Worm (Caenorhabditis elegans): Measurements from ENCODE around the gene oig-4.
A peak's percentile ranks its signal among the peaks of the same experiment; 100 is the strongest.

oig-4 gene

DNA sequence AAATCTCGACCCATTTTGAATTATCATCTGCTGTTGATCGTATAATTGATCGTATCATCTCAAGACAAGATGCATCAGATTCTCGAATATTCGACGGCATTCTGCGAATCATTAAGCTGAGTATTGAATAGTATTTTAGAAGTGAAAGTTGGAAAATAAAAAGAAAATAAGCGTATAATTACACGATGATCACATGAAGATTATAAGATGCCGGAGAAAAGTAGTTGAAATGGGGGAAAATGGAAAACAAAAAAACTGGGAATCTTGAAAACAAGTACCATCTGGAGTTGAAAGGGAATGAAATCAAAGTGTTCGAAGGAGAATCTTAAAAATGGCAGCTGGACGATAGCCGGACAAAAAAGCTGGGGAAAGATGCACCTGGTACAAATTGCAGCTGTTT lies 7.1 kb downstream of the oig-4 start, which contains the start of gene R07G3.8 (continued):
- TF ChIP-seq grh-1 (GFP tag; IDR thresholded peaks at IDR 0.05) (no peak), fkh-4 (tag; optimal IDR thresholded peaks at IDR 0.05; ENCODE audit: borderline replicate concordance) (no peak), dpl-1 (GFP tag; optimal IDR thresholded peaks at IDR 0.05) (no peak), ama-1 (optimal IDR thresholded peaks at IDR 0.05) (no peak)

DNA sequence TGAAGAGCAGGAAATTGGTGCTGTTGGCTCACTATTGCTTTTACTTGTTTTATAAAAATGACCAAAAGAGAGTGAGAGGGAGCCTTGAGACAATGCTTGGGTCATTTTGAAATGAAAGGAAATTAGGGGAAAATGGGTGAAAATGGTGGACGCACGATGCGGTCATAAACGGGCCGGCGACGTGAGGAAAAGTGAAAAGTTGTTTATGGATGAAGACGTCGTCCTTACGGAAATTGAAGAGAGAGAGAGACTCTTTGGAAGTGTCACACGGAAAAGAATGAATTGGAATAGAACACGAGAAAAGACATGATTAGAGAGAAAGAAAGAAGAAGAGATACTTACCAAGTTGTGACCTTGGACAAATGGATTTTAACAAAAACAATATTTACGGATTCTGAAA lies 8.2 kb downstream of the oig-4 start:
- TF ChIP-seq nhr-85 (tag) (peak; percentile 48), blmp-1 (tag; optimal IDR thresholded peaks at IDR 0.05) (peak; percentile 100), lsy-2 (tag; optimal IDR thresholded peaks at IDR 0.05) (peak in 1 of 2 experiments; percentile 31), lin-39 (tag; optimal IDR thresholded peaks at IDR 0.05) (no peak), F16B12.6 (tag; optimal IDR thresholded peaks at IDR 0.05) (no peak), C16A3.4 (tag; optimal IDR thresholded peaks at IDR 0.05) (no peak), nhr-47 (tag; optimal IDR thresholded peaks at IDR 0.05) (no peak), pax-3 (tag; optimal IDR thresholded peaks at IDR 0.05) (no peak), nhr-28 (tag; optimal IDR thresholded peaks at IDR 0.05) (no peak), lin-14 (GFP tag; optimal IDR thresholded peaks at IDR 0.05) (peak; percentile 75), snpc-4 (tag; optimal IDR thresholded peaks at IDR 0.05) (no peak), ces-1 (GFP tag; optimal IDR thresholded peaks at IDR 0.05) (no peak), ceh-63 (GFP tag; optimal IDR thresholded peaks at IDR 0.05) (no peak), elt-3 (tag; optimal IDR thresholded peaks at IDR 0.05) (peak in 1 of 6 experiments; percentile 20), skn-1 (tag; optimal IDR thresholded peaks at IDR 0.05) (no peak), dpl-1 (GFP tag; optimal IDR thresholded peaks at IDR 0.05) (no peak), lir-3 (tag; optimal IDR thresholded peaks at IDR 0.05; ENCODE audit: poor library complexity) (no peak), lin-35 (GFP tag; optimal IDR thresholded peaks at IDR 0.05) (peak in 1 of 2 experiments; percentile 4), jun-1 (tag; optimal IDR thresholded peaks at IDR 0.05) (no peak), mef-2 (tag; optimal IDR thresholded peaks at IDR 0.05) (no peak), ztf-4 (tag; optimal IDR thresholded peaks at IDR 0.05) (no peak), sup-37 (GFP tag; optimal IDR thresholded peaks at IDR 0.05) (no peak), ztf-11 (tag; optimal IDR thresholded peaks at IDR 0.05) (no peak), snu-23 (GFP tag; optimal IDR thresholded peaks at IDR 0.05) (peak; percentile 38), pqm-1 (tag; optimal IDR thresholded peaks at IDR 0.05) (no peak), nhr-84 (tag; optimal IDR thresholded peaks at IDR 0.05) (no peak), nhr-12 (tag; optimal IDR thresholded peaks at IDR 0.05) (no peak), mep-1 (tag; optimal IDR thresholded peaks at IDR 0.05) (peak; percentile 52), sox-4 (tag; optimal IDR thresholded peaks at IDR 0.05) (no peak), nhr-71 (tag; optimal IDR thresholded peaks at IDR 0.05) (peak; percentile 37), nhr-19 (GFP tag; conservative IDR thresholded peaks at IDR 0.05) (no peak), efl-1 (optimal IDR thresholded peaks at IDR 0.05) (no peak), efl-1 (GFP tag; optimal IDR thresholded peaks at IDR 0.05 in 1 of 2) (peak in 1 of 2 experiments; percentile 71), vab-15 (tag; optimal IDR thresholded peaks at IDR 0.05) (peak; percentile 37), dsc-1 (tag; optimal IDR thresholded peaks at IDR 0.05) (no peak)

ce11 chrII:7623466-7623865 lies 10.1 kb downstream of the oig-4 start:
- TF ChIP-seq ceh-8 (GFP tag; optimal IDR thresholded peaks at IDR 0.05), result no peak
- no peak for TF ChIP-seq sptf-1 (tag; optimal IDR thresholded peaks at IDR 0.05)
- no peak for TF ChIP-seq ets-5 (GFP tag; IDR thresholded peaks at IDR 0.05)
- no peak for TF ChIP-seq unc-98 (GFP tag; IDR thresholded peaks at IDR 0.05)
- TF ChIP-seq xbp-1 (tag; optimal IDR thresholded peaks at IDR 0.05), result no peak
- TF ChIP-seq swsn-7 (tag; optimal IDR thresholded peaks at IDR 0.05), result peak; percentile 21
- TF ChIP-seq efl-1 (optimal IDR thresholded peaks at IDR 0.05), result peak; percentile 3 to 24
- peak in 1 of 2 experiments; percentile 12 for TF ChIP-seq efl-1 (GFP tag; optimal IDR thresholded peaks at IDR 0.05 in 1 of 2)
- peak; percentile 58 for TF ChIP-seq rnt-1 (tag; optimal IDR thresholded peaks at IDR 0.05)
- TF ChIP-seq lin-14 (GFP tag; optimal IDR thresholded peaks at IDR 0.05), result peak; percentile 43
- TF ChIP-seq pqm-1 (tag; optimal IDR thresholded peaks at IDR 0.05), result no peak
- TF ChIP-seq aha-1 (tag; optimal IDR thresholded peaks at IDR 0.05), result no peak
- TF ChIP-seq C16A3.4 (tag; optimal IDR thresholded peaks at IDR 0.05), result no peak
- no peak for TF ChIP-seq fkh-4 (tag; optimal IDR thresholded peaks at IDR 0.05; ENCODE audit: borderline replicate concordance)
- no peak for TF ChIP-seq C04F5.9 (tag; optimal IDR thresholded peaks at IDR 0.05)
- peak in 1 of 2 experiments; percentile 1 for TF ChIP-seq mdl-1 (tag; optimal IDR thresholded peaks at IDR 0.05)
- TF ChIP-seq efl-3 (GFP tag; optimal IDR thresholded peaks at IDR 0.05), result no peak
- no peak for TF ChIP-seq mab-9 (GFP tag; IDR thresholded peaks at IDR 0.05)
- TF ChIP-seq elt-2 (tag; optimal IDR thresholded peaks at IDR 0.05), result peak; percentile 48
- no peak for TF ChIP-seq hlh-17 (GFP tag; optimal IDR thresholded peaks at IDR 0.05; ENCODE audit: borderline replicate concordance)
- peak; percentile 26 for TF ChIP-seq jun-1 (tag; optimal IDR thresholded peaks at IDR 0.05)
- TF ChIP-seq dpl-1 (GFP tag; optimal IDR thresholded peaks at IDR 0.05), result no peak
